Fruit fly (Drosophila melanogaster) whole organism, wandering third instar larva: Measurements from ENCODE around the gene Der-2.
A peak's percentile ranks its signal among the peaks of the same experiment; 100 is the strongest.

Experiments used
- Abd-B ChIP-seq: fragments of >200 bp; optimal IDR thresholded peaks from 2 replicates; lab custom pipeline; 2017; ENCODE audit warnings: missing biosample characterization, missing genetic modification characterization
- CG32264 ChIP-seq: fragments of 200-800 bp; sonication (Bioruptor generic); optimal IDR thresholded peaks from 2 replicates; lab custom pipeline; 2016; ENCODE audit warnings: missing biosample characterization, missing genetic modification characterization
- CG9705 ChIP-seq: fragments of 200-800 bp; sonication (Bioruptor generic); optimal IDR thresholded peaks from 2 replicates; lab custom pipeline; 2018; ENCODE audit warnings: missing biosample characterization, mild to moderate bottlenecking, missing genetic modification characterization
- Dfd ChIP-seq: fragments of >200 bp; optimal IDR thresholded peaks from 2 replicates; lab custom pipeline; 2017; ENCODE audit warnings: missing biosample characterization, missing genetic modification characterization
- Dif ChIP-seq: fragments of 200-275, 200-300 bp; sonication (Bioruptor generic); optimal IDR thresholded peaks from 2 replicates; lab custom pipeline; 2018; ENCODE audit warnings: missing biosample characterization, missing genetic modification characterization; ENCODE audit not compliant: partially characterized antibody
- GATAd ChIP-seq: sonication (Bioruptor generic); optimal IDR thresholded peaks from 2 replicates; lab custom pipeline; 2016; ENCODE audit warnings: missing biosample characterization, missing genetic modification characterization
- HLH106 ChIP-seq: fragments of 200-800 bp; optimal IDR thresholded peaks from 3 replicates; lab custom pipeline; 2019; ENCODE audit warnings: missing biosample characterization, mild to moderate bottlenecking, missing genetic modification characterization, moderate library complexity
- Hnf4 ChIP-seq: fragments of 200-800 bp; sonication (Bioruptor generic); optimal IDR thresholded peaks from 2 replicates; lab custom pipeline; 2016; ENCODE audit warnings: missing biosample characterization, mild to moderate bottlenecking, missing genetic modification characterization
- Hr78 ChIP-seq: fragments of >200 bp; optimal IDR thresholded peaks from 2 replicates; lab custom pipeline; 2017; ENCODE audit warnings: missing biosample characterization, missing genetic modification characterization
- Hr83 ChIP-seq: fragments of 200-300 bp; sonication (Bioruptor generic); optimal IDR thresholded peaks from 2 replicates; lab custom pipeline; 2016; ENCODE audit warnings: missing biosample characterization, mild to moderate bottlenecking, missing genetic modification characterization, moderate library complexity; ENCODE audit not compliant: poor library complexity, severe bottlenecking
- Jra ChIP-seq: sonication (Bioruptor generic); optimal IDR thresholded peaks from 2 replicates; lab custom pipeline; 2016; ENCODE audit warnings: missing biosample characterization, missing genetic modification characterization
- Mio ChIP-seq: sonication (Bioruptor generic); optimal IDR thresholded peaks from 2 replicates; lab custom pipeline; 2016; ENCODE audit warnings: missing biosample characterization, missing genetic modification characterization
- Myc ChIP-seq: fragments of >200 bp; optimal IDR thresholded peaks from 2 replicates; lab custom pipeline; 2017
- N ChIP-seq: fragments of >200 bp; optimal IDR thresholded peaks from 2 replicates; lab custom pipeline; 2018; ENCODE audit warnings: missing biosample characterization, missing external identifiers, missing genetic modification characterization
- OdsH ChIP-seq: fragments of 200-800 bp; sonication (Bioruptor generic); optimal IDR thresholded peaks from 2 replicates; lab custom pipeline; 2016; ENCODE audit warnings: missing biosample characterization, mild to moderate bottlenecking, missing genetic modification characterization
- Rel ChIP-seq, 2 experiments: fragments of 200-800 bp; sonication (Bioruptor generic) in 1 of 2; optimal IDR thresholded peaks; 2 replicates in 1 of 2; 3 replicates in 1 of 2; lab custom pipeline; 2016 to 2019; ENCODE audit warnings: mild to moderate bottlenecking in 2 of 2, missing biosample characterization in 2 of 2, missing genetic modification characterization in 2 of 2, moderate library complexity in 1 of 2
- Sp1 ChIP-seq: fragments of 200-800 bp; sonication (Bioruptor generic); optimal IDR thresholded peaks from 3 replicates; lab custom pipeline; 2019; ENCODE audit warnings: missing biosample characterization, mild to moderate bottlenecking, missing genetic modification characterization, moderate library complexity
- Vsx2 ChIP-seq: fragments of 200-300, 225-300 bp; sonication (Bioruptor generic); optimal IDR thresholded peaks from 2 replicates; lab custom pipeline; 2018; ENCODE audit warnings: missing biosample characterization, missing genetic modification characterization; ENCODE audit not compliant: partially characterized antibody
- br ChIP-seq: fragments of 200-800 bp; sonication (Bioruptor generic); optimal IDR thresholded peaks from 2 replicates; lab custom pipeline; 2016; ENCODE audit warnings: missing biosample characterization, missing genetic modification characterization
- brk ChIP-seq: fragments of 200-800 bp; sonication (Bioruptor generic); optimal IDR thresholded peaks from 2 replicates; lab custom pipeline; 2016; ENCODE audit warnings: missing biosample characterization, mild to moderate bottlenecking, missing genetic modification characterization
- dl ChIP-seq, 2 experiments: fragments of 175-275, 200-275 bp in 1 of 2; fragments of 200-275 bp in 1 of 2; sonication (Bioruptor generic); optimal IDR thresholded peaks; lab custom pipeline; 2018; ENCODE audit warnings: mild to moderate bottlenecking in 2 of 2, missing biosample characterization in 2 of 2, missing genetic modification characterization in 2 of 2, moderate library complexity in 2 of 2; ENCODE audit not compliant: partially characterized antibody in 2 of 2, insufficient read depth in 1 of 2
- dmrt93B ChIP-seq: fragments of 200-800 bp; sonication (Bioruptor generic); optimal IDR thresholded peaks from 2 replicates; lab custom pipeline; 2018; ENCODE audit warnings: missing biosample characterization, mild to moderate bottlenecking, missing genetic modification characterization
- dsf ChIP-seq: sonication (Bioruptor generic); optimal IDR thresholded peaks from 2 replicates; lab custom pipeline; 2016; ENCODE audit warnings: missing biosample characterization, missing genetic modification characterization, borderline replicate concordance
- ey ChIP-seq: fragments of 200-800 bp; sonication (Bioruptor generic); optimal IDR thresholded peaks from 2 replicates; lab custom pipeline; 2016; ENCODE audit warnings: missing biosample characterization, missing genetic modification characterization
- foxo ChIP-seq, 2 experiments: fragments of 200-800 bp; sonication (Bioruptor generic); optimal IDR thresholded peaks; 2 replicates in 1 of 2; 3 replicates in 1 of 2; lab custom pipeline; 2016 to 2017; ENCODE audit warnings: missing biosample characterization in 2 of 2, missing genetic modification characterization in 2 of 2
- fru ChIP-seq: fragments of 200-800 bp; sonication (Bioruptor generic); optimal IDR thresholded peaks from 3 replicates; lab custom pipeline; 2016; ENCODE audit warnings: missing biosample characterization, mild to moderate bottlenecking, missing genetic modification characterization
- h ChIP-seq: fragments of 200-800 bp; sonication (Bioruptor generic); optimal IDR thresholded peaks from 3 replicates; lab custom pipeline; 2016; ENCODE audit warnings: missing biosample characterization, mild to moderate bottlenecking, missing genetic modification characterization
- jim ChIP-seq: fragments of 175-275, 200-325 bp; sonication (Bioruptor generic); optimal IDR thresholded peaks from 2 replicates; lab custom pipeline; 2016; ENCODE audit warnings: missing biosample characterization, mild to moderate bottlenecking, missing genetic modification characterization
- lola ChIP-seq: fragments of >200 bp; optimal IDR thresholded peaks from 2 replicates; lab custom pipeline; 2017; ENCODE audit warnings: missing biosample characterization, missing genetic modification characterization
- pan ChIP-seq: fragments of >200 bp; optimal IDR thresholded peaks from 2 replicates; lab custom pipeline; 2017
- psq ChIP-seq: fragments of 200-800 bp; sonication (Bioruptor generic); optimal IDR thresholded peaks from 3 replicates; lab custom pipeline; 2017; ENCODE audit warnings: missing biosample characterization, mild to moderate bottlenecking, missing genetic modification characterization, moderate library complexity
- rgr ChIP-seq: fragments of 200-800 bp; sonication (Bioruptor generic); optimal IDR thresholded peaks from 3 replicates; lab custom pipeline; 2016; ENCODE audit warnings: missing biosample characterization, mild to moderate bottlenecking, missing genetic modification characterization
- sage ChIP-seq: fragments of 200-800 bp; sonication (Bioruptor generic); optimal IDR thresholded peaks from 2 replicates; lab custom pipeline; 2016; ENCODE audit warnings: missing biosample characterization, mild to moderate bottlenecking, missing genetic modification characterization
- sv ChIP-seq: fragments of 200-800 bp; sonication (Bioruptor generic); optimal IDR thresholded peaks from 3 replicates; lab custom pipeline; 2016; ENCODE audit warnings: missing biosample characterization, missing genetic modification characterization
- woc ChIP-seq: sonication (Bioruptor generic); optimal IDR thresholded peaks from 2 replicates; lab custom pipeline; 2016; ENCODE audit warnings: missing biosample characterization, mild to moderate bottlenecking, missing genetic modification characterization

Gene Der-2

dm6 chr3R:16526256-16526655 lies 42.2 kb upstream of the Der-2 start:
- TF ChIP-seq lola (GFP tag; lab: Kevin White, UChicago): no peak
- TF ChIP-seq rgr (GFP tag; lab: Kevin White, UChicago): no peak
- TF ChIP-seq Mio: no peak
- no peak for TF ChIP-seq Vsx2 (GFP tag; lab: Kevin White, UChicago)
- no peak for TF ChIP-seq OdsH (GFP tag; lab: Kevin White, UChicago)
- no peak for TF ChIP-seq Abd-B
- no peak for TF ChIP-seq dl (GFP tag; optimal IDR thresholded peaks at IDR 0.05; lab: Kevin White, UChicago; ENCODE audit: insufficient read depth in 1 of 2, partially characterized antibody in 2 of 2)
- no peak for TF ChIP-seq CG9705
- TF ChIP-seq Dif (GFP tag; lab: Kevin White, UChicago): no peak
- TF ChIP-seq psq (GFP tag; lab: Kevin White, UChicago): no peak
- no peak for TF ChIP-seq Jra (GFP tag; lab: Kevin White, UChicago)
- no peak for TF ChIP-seq Myc
- no peak for TF ChIP-seq foxo (GFP tag; optimal IDR thresholded peaks at IDR 0.05; lab: Kevin White, UChicago)
- TF ChIP-seq Hr78 (GFP tag; lab: Kevin White, UChicago): no peak

dm6 chr3R:16525555-16525954 lies 41.5 kb upstream of the Der-2 start:
- TF ChIP-seq N (GFP tag; lab: Kevin White, UChicago): no peak
- TF ChIP-seq CG9705: no peak
- no peak for TF ChIP-seq CG32264 (GFP tag; lab: Kevin White, UChicago)
- no peak for TF ChIP-seq Mio
- TF ChIP-seq sage (GFP tag; lab: Kevin White, UChicago): no peak
- TF ChIP-seq lola (GFP tag; lab: Kevin White, UChicago): no peak
- no peak for TF ChIP-seq Rel (GFP tag; optimal IDR thresholded peaks at IDR 0.05; lab: Kevin White, UChicago)
- TF ChIP-seq Rel (tag; optimal IDR thresholded peaks at IDR 0.05; lab: Kevin White, UChicago): no peak
- TF ChIP-seq, all 38 proteins: peak for 0

dm6 chr3R:16524593-16525111 lies 40.6 kb upstream of the Der-2 start:
- TF ChIP-seq GATAd (GFP tag; lab: Kevin White, UChicago): no peak
- no peak for TF ChIP-seq Dfd
- TF ChIP-seq woc: no peak
- TF ChIP-seq rgr (GFP tag; lab: Kevin White, UChicago): no peak
- no peak for TF ChIP-seq Hr83
- no peak for TF ChIP-seq brk (GFP tag; lab: Kevin White, UChicago)
- TF ChIP-seq HLH106 (tag; lab: Kevin White, UChicago): no peak
- no peak for TF ChIP-seq dsf (GFP tag; lab: Kevin White, UChicago)
- no peak for TF ChIP-seq fru (GFP tag; lab: Kevin White, UChicago)
- TF ChIP-seq Vsx2 (GFP tag; lab: Kevin White, UChicago): no peak
- no peak for TF ChIP-seq OdsH (GFP tag; lab: Kevin White, UChicago)
- no peak for TF ChIP-seq N (GFP tag; lab: Kevin White, UChicago)
- TF ChIP-seq h (GFP tag; lab: Kevin White, UChicago): no peak
- TF ChIP-seq Jra (GFP tag; lab: Kevin White, UChicago): no peak
- TF ChIP-seq pan (lab: Kevin White, UChicago): no peak
- no peak for TF ChIP-seq dl (GFP tag; optimal IDR thresholded peaks at IDR 0.05; lab: Kevin White, UChicago; ENCODE audit: insufficient read depth in 1 of 2, partially characterized antibody in 2 of 2)
- TF ChIP-seq, all 38 proteins: peak for 0

- TF ChIP-seq Myc (no peak), sv (GFP tag; lab: Kevin White, UChicago) (no peak), fru (GFP tag; lab: Kevin White, UChicago) (peak; percentile 67), br (no peak), Sp1 (GFP tag; lab: Kevin White, UChicago) (peak; percentile 65), Hnf4 (GFP tag; lab: Kevin White, UChicago) (no peak), foxo (GFP tag; optimal IDR thresholded peaks at IDR 0.05; lab: Kevin White, UChicago) (peak in 1 of 2 experiments; percentile 58), Rel (GFP tag; optimal IDR thresholded peaks at IDR 0.05; lab: Kevin White, UChicago) (no peak), Rel (tag; optimal IDR thresholded peaks at IDR 0.05; lab: Kevin White, UChicago) (no peak), dmrt93B (GFP tag; lab: Kevin White, UChicago) (peak; percentile 18), ey (peak; percentile 23), psq (GFP tag; lab: Kevin White, UChicago) (peak; percentile 43), jim (GFP tag; lab: Kevin White, UChicago) (no peak), CG32264 (GFP tag; lab: Kevin White, UChicago) (no peak), OdsH (GFP tag; lab: Kevin White, UChicago) (peak; percentile 27), dl (GFP tag; optimal IDR thresholded peaks at IDR 0.05; lab: Kevin White, UChicago; ENCODE audit: insufficient read depth in 1 of 2, partially characterized antibody in 2 of 2) (no peak), Hr78 (GFP tag; lab: Kevin White, UChicago) (no peak), dsf (GFP tag; lab: Kevin White, UChicago) (no peak), Hr83 (no peak), Mio (no peak), rgr (GFP tag; lab: Kevin White, UChicago) (peak; percentile 22), HLH106 (tag; lab: Kevin White, UChicago) (peak; percentile 61), sage (GFP tag; lab: Kevin White, UChicago) (peak; percentile 8), h (GFP tag; lab: Kevin White, UChicago) (peak; percentile 57), woc (peak; percentile 9)
Observed at dm6 chr3R:16524178-16524577, 40.2 kb upstream of the Der-2 start.
